Fruit fly (Drosophila melanogaster) whole organism, embryonic: ENCODE measurements around the gene Slimp.
A peak's percentile ranks its signal among the peaks of the same experiment; 100 is the strongest.

Experiments
- Atf-2 ChIP-seq: fragments of 200-800 bp; sonication (Bioruptor generic); optimal IDR thresholded peaks from 2 replicates; lab custom pipeline; 2016; ENCODE audit warnings: missing biosample characterization, missing genetic modification characterization
- B-H2 ChIP-seq: fragments of 200-800 bp; sonication (Bioruptor generic); optimal IDR thresholded peaks from 2 replicates; lab custom pipeline; 2018; ENCODE audit warnings: missing biosample characterization, mild to moderate bottlenecking, missing genetic modification characterization
- CG10147 ChIP-seq: fragments of 200-800 bp; sonication (Bioruptor generic); optimal IDR thresholded peaks from 2 replicates; lab custom pipeline; 2019; ENCODE audit warnings: missing biosample characterization, mild to moderate bottlenecking, missing genetic modification characterization, moderate library complexity
- CG10274 ChIP-seq: fragments of 200-800 bp; sonication (Bioruptor generic); optimal IDR thresholded peaks from 3 replicates; lab custom pipeline; 2017; ENCODE audit warnings: missing biosample characterization, mild to moderate bottlenecking, missing genetic modification characterization
- CG10979 ChIP-seq: fragments of 200-800 bp; sonication (Bioruptor generic); optimal IDR thresholded peaks from 2 replicates; lab custom pipeline; 2018; ENCODE audit warnings: missing biosample characterization, mild to moderate bottlenecking, missing genetic modification characterization, moderate library complexity
- CG12659 ChIP-seq: fragments of 200-800 bp; sonication (Bioruptor generic); optimal IDR thresholded peaks from 3 replicates; lab custom pipeline; 2017; ENCODE audit warnings: mild to moderate bottlenecking, missing biosample characterization, missing genetic modification reagents, missing genetic modification characterization
- CG13624 ChIP-seq: fragments of 200-800 bp; sonication (Bioruptor generic); optimal IDR thresholded peaks from 2 replicates; lab custom pipeline; 2016; ENCODE audit warnings: missing biosample characterization, missing genetic modification characterization
- CG14667 ChIP-seq: fragments of 200-800 bp; sonication (Bioruptor generic); IDR thresholded peaks from 2 replicates; pipeline ENCODE4 v1.3.6; 2022; ENCODE audit warnings: missing biosample characterization, missing genetic modification characterization
- CG14965 ChIP-seq: fragments of 200-800 bp; sonication (Bioruptor generic); optimal IDR thresholded peaks from 2 replicates; lab custom pipeline; 2016; ENCODE audit warnings: missing biosample characterization, missing genetic modification characterization, borderline replicate concordance
- CG15073 ChIP-seq: fragments of 200-800 bp; sonication (Bioruptor generic); optimal IDR thresholded peaks from 2 replicates; lab custom pipeline; 2016; ENCODE audit warnings: missing biosample characterization, missing genetic modification characterization
- CG1602 ChIP-seq: fragments of 200-800 bp; sonication (Bioruptor generic); optimal IDR thresholded peaks from 3 replicates; lab custom pipeline; 2016; ENCODE audit warnings: missing biosample characterization, missing genetic modification characterization
- CG16779 ChIP-seq: fragments of 200-800 bp; sonication (Bioruptor generic); IDR thresholded peaks from 2 replicates; pipeline ENCODE4 v1.3.6; 2022; ENCODE audit warnings: missing biosample characterization, missing genetic modification characterization
- CG2889 ChIP-seq: fragments of 200-800 bp; sonication (Bioruptor generic); IDR thresholded peaks from 3 replicates; pipeline ENCODE4 v1.3.6; 2022; ENCODE audit warnings: missing biosample characterization, missing genetic modification characterization
- CG3726 ChIP-seq: fragments of 200-800 bp; sonication (Bioruptor generic); IDR thresholded peaks from 3 replicates; pipeline ENCODE4, ENCODE4 v1.3.6; 2022; ENCODE audit warnings: missing biosample characterization, missing genetic modification characterization
- CG5180 ChIP-seq: fragments of 200-800 bp; sonication (Bioruptor generic); optimal IDR thresholded peaks from 3 replicates; lab custom pipeline; 2017; ENCODE audit warnings: missing biosample characterization, missing genetic modification characterization, mild to moderate bottlenecking, moderate library complexity, missing genetic modification reagents
- D19B ChIP-seq: fragments of 200-800 bp; sonication (Bioruptor generic); optimal IDR thresholded peaks from 2 replicates; lab custom pipeline; 2017; ENCODE audit warnings: missing biosample characterization, mild to moderate bottlenecking, missing genetic modification characterization
- Dbx ChIP-seq: fragments of 200-800 bp; sonication (Bioruptor generic); IDR thresholded peaks from 3 replicates; pipeline ENCODE4 v1.3.6; 2022; ENCODE audit warnings: missing biosample characterization, missing genetic modification characterization
- Dref ChIP-seq: fragments of 200-800 bp; sonication (Bioruptor generic); IDR thresholded peaks from 2 replicates; pipeline ENCODE4 v1.3.6; 2022; ENCODE audit warnings: missing biosample characterization, missing genetic modification characterization
- ERR ChIP-seq: fragments of 200-800 bp; sonication (Bioruptor generic); optimal IDR thresholded peaks from 2 replicates; lab custom pipeline; 2016; ENCODE audit warnings: missing biosample characterization, missing genetic modification characterization
- HLHmδ ChIP-seq: fragments of 200-800 bp; sonication (Bioruptor generic); optimal IDR thresholded peaks from 2 replicates; lab custom pipeline; 2018; ENCODE audit warnings: missing biosample characterization, mild to moderate bottlenecking, missing genetic modification characterization, moderate library complexity
- Hmr ChIP-seq: fragments of 200-800 bp; sonication (Bioruptor generic); optimal IDR thresholded peaks from 3 replicates; lab custom pipeline; 2017; ENCODE audit warnings: mild to moderate bottlenecking, missing biosample characterization, missing genetic modification reagents, missing genetic modification characterization
- Hr78 ChIP-seq, 2 experiments: fragments of 200-800 bp in 1 of 2; fragments of >200 bp in 1 of 2; sonication (Bioruptor generic) in 1 of 2; optimal IDR thresholded peaks; 2 replicates each; lab custom pipeline; 2017 to 2019; ENCODE audit warnings: missing biosample characterization in 2 of 2, missing genetic modification characterization in 2 of 2, mild to moderate bottlenecking in 1 of 2, moderate library complexity in 1 of 2
- Hsf ChIP-seq: fragments of 200-800 bp; sonication (Bioruptor generic); optimal IDR thresholded peaks from 3 replicates; lab custom pipeline; 2016; ENCODE audit warnings: missing biosample characterization, missing genetic modification characterization
- Med ChIP-seq: fragments of 200-800 bp; sonication (Bioruptor generic); peaks from one replicate; lab custom pipeline; 2016; ENCODE audit warnings: missing biosample characterization, missing genetic modification characterization, mild to moderate bottlenecking, inconsistent platforms, moderate library complexity
- Mes4 ChIP-seq: fragments of 200-800 bp; sonication (Bioruptor generic); optimal IDR thresholded peaks from 2 replicates; lab custom pipeline; 2016; ENCODE audit warnings: missing biosample characterization, missing genetic modification characterization
- Xrp1 ChIP-seq: fragments of 200-800 bp; sonication (Bioruptor generic); IDR thresholded peaks from 2 replicates; pipeline ENCODE4 v1.3.6; 2022; ENCODE audit warnings: missing biosample characterization, missing genetic modification characterization
- aop ChIP-seq: fragments of 200-800 bp; sonication (Bioruptor generic); IDR thresholded peaks from 2 replicates; pipeline ENCODE4 v1.3.6; 2022; ENCODE audit warnings: missing biosample characterization, missing genetic modification characterization
- bab2 ChIP-seq: fragments of 200-800 bp; sonication (Bioruptor generic); optimal IDR thresholded peaks from 2 replicates; lab custom pipeline; 2016; ENCODE audit warnings: missing biosample characterization, missing genetic modification characterization
- bcd ChIP-seq: fragments of 200-800 bp; sonication (Bioruptor generic); optimal IDR thresholded peaks from 2 replicates; lab custom pipeline; 2017; ENCODE audit warnings: missing biosample characterization, mild to moderate bottlenecking, missing genetic modification characterization
- bsh ChIP-seq, 2 experiments: fragments of 200-800 bp; sonication (Bioruptor generic); optimal IDR thresholded peaks; 2 replicates each; lab custom pipeline; 2017 to 2018; ENCODE audit warnings: mild to moderate bottlenecking in 2 of 2, missing biosample characterization in 2 of 2, missing genetic modification characterization in 2 of 2, moderate library complexity in 1 of 2
- cato ChIP-seq: fragments of 200-800 bp; sonication (Bioruptor generic); optimal IDR thresholded peaks from 2 replicates; lab custom pipeline; 2016; ENCODE audit warnings: missing biosample characterization, missing genetic modification characterization, borderline replicate concordance
- croc ChIP-seq: fragments of 200-800 bp; sonication (Bioruptor generic); conservative IDR thresholded peaks from 3 replicates; pipeline ENCODE4 v1.3.6; 2022; ENCODE audit warnings: missing biosample characterization, missing genetic modification characterization
- crol ChIP-seq: fragments of 200-800 bp; sonication (Bioruptor generic); IDR thresholded peaks from 2 replicates; pipeline ENCODE4 v1.3.6; 2022; ENCODE audit warnings: missing biosample characterization, missing genetic modification characterization
- cwo ChIP-seq: fragments of 200-800 bp; sonication (Bioruptor generic); optimal IDR thresholded peaks from 3 replicates; lab custom pipeline; 2017; ENCODE audit warnings: missing biosample characterization, missing genetic modification characterization, mild to moderate bottlenecking, moderate library complexity, missing genetic modification reagents
- dati ChIP-seq: fragments of 200-800 bp; sonication (Bioruptor generic); IDR thresholded peaks from 2 replicates; pipeline ENCODE4 v1.3.6; 2022; ENCODE audit warnings: missing biosample characterization, missing genetic modification characterization
- gro ChIP-seq: fragments of 200-800 bp; sonication (Bioruptor generic); optimal IDR thresholded peaks from 2 replicates; lab custom pipeline; 2016; ENCODE audit warnings: missing biosample characterization, missing genetic modification characterization
- gsb ChIP-seq: fragments of 200-800 bp; sonication (Bioruptor generic); IDR thresholded peaks from 2 replicates; pipeline ENCODE4 v1.3.6; 2022; ENCODE audit warnings: missing biosample characterization, missing genetic modification characterization
- klu ChIP-seq: fragments of 200-800 bp; sonication (Bioruptor generic); IDR thresholded peaks from 2 replicates; pipeline ENCODE4 v1.3.6; 2022; ENCODE audit warnings: missing biosample characterization, missing genetic modification characterization
- knrl ChIP-seq: fragments of 200-800 bp; sonication (Bioruptor generic); IDR thresholded peaks from 3 replicates; pipeline ENCODE4 v1.3.6; 2022; ENCODE audit warnings: missing biosample characterization, missing genetic modification characterization; ENCODE audit not compliant: partially characterized antibody
- maf-S ChIP-seq: fragments of 200-800 bp; sonication (Bioruptor generic); optimal IDR thresholded peaks from 2 replicates; lab custom pipeline; 2016; ENCODE audit warnings: missing biosample characterization, missing genetic modification characterization
- slp2 ChIP-seq: fragments of 200-800 bp; sonication (Bioruptor generic); optimal IDR thresholded peaks from 2 replicates; lab custom pipeline; 2016; ENCODE audit warnings: missing biosample characterization, missing genetic modification characterization
- sob ChIP-seq: fragments of 200-800 bp; sonication (Bioruptor generic); IDR thresholded peaks from 2 replicates; pipeline ENCODE4 v1.3.6; 2022; ENCODE audit warnings: missing biosample characterization, missing genetic modification characterization
- ttk ChIP-seq: fragments of 200-800 bp; sonication (Bioruptor generic); IDR thresholded peaks from 2 replicates; pipeline ENCODE4 v2.1.2; 2022; ENCODE audit warnings: missing biosample characterization, missing genetic modification characterization

Gene Slimp

DNA sequence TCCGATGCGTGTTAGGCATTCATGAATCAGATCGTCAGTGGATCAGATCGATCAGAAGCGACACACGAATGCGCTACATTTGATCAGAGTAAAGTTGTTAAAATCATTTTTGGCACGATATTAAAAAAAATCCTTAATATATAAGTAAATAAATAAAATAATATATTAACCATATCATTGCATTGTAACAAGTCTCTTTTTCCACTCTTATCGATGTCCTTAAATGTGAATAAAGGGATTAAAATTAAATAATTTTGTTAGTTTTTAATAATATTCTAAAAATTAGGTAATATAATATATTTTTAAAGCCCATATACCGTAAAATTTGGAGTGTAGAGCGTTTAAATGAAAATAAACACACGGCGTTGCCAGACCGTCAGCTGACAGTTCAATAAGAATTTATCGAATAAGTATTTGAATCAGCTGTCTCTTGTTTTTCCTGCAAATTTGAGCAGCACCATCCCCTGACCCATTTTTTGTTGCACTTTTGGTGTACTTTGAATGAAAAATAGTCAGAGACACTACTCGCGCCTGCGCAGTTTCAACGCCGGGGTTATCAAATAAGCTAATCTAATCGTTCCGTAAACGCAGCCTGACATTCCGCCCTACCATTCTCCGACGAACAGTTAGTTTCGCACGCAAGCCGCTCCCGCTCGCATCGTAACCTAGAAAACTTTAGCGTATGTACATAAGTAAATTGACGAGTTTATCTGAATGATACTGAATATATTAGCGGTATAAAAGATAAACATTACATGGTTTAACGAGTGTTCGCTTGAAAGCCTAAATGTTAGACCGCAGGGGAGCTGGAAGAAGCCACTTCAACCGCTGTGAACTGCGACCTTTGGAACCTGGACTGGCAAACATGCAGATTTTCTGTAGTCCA lies 3.4 kb upstream of the Slimp start, which contains the start of the genes p38a and CG6178 (continued):
- TF ChIP-seq crol (peak; percentile 57), slp2 (GFP tag; lab: Kevin White, UChicago) (peak; percentile 47), Hr78 (GFP tag; optimal IDR thresholded peaks at IDR 0.05; lab: Kevin White, UChicago) (peak in 1 of 2 experiments; percentile 83), cwo (peak; percentile 96), CG14667 (peak; percentile 96), B-H2 (peak; percentile 96), D19B (peak; percentile 94), Atf-2 (GFP tag; lab: Kevin White, UChicago) (peak; percentile 43), CG13624 (GFP tag; lab: Kevin White, UChicago) (peak; percentile 56), CG10979 (tag; lab: Kevin White, UChicago) (peak; percentile 97), ttk (peak; percentile 95), cato (peak; percentile 84), bcd (peak; percentile 98), HLHmδ (no peak), knrl (GFP tag; lab: Robert Waterston, UW) (no peak), CG12659 (GFP tag; lab: Kevin White, UChicago) (peak; percentile 99), Hsf (GFP tag; lab: Kevin White, UChicago) (peak; percentile 66), CG15073 (GFP tag; lab: Kevin White, UChicago) (peak; percentile 61), CG2889 (peak; percentile 94), croc (GFP tag; lab: Robert Waterston, UW) (peak; percentile 96), CG1602 (peak; percentile 93), CG3726 (GFP tag; lab: Robert Waterston, UW) (peak; percentile 95), Dbx (GFP tag; lab: Robert Waterston, UW) (peak; percentile 96), maf-S (GFP tag; lab: Kevin White, UChicago) (peak; percentile 1), ERR (GFP tag; lab: Kevin White, UChicago) (no peak), Xrp1 (GFP tag; lab: Robert Waterston, UW) (peak; percentile 96), gro (GFP tag; lab: Kevin White, UChicago) (peak; percentile 43), CG16779 (GFP tag; lab: Robert Waterston, UW) (peak; percentile 79), Hmr (GFP tag; lab: Kevin White, UChicago) (peak; percentile 98), Dref (GFP tag; lab: Robert Waterston, UW) (peak; percentile 63), klu (peak; percentile 96), sob (GFP tag; lab: Robert Waterston, UW) (peak; percentile 96)
- TF ChIP-seq, all 482 proteins: peak for 400

DNA sequence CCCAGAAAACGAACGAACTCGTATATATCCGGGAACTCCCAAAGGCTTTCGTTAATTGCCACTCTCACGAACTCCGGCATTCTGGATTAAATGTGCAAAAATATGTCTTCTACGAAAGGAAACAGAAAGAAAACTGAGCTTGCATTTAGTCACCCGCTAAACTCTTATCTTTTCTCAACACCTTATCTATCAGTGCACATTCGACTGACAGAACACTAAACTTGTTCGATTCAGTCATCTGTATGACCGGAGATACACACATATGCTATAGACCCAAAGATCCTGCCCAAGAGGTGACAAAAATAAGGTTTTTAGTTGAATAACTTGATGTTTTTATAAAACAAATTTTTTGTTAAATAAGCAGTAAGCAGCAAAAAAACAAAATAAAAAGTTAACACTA lies 1.3 kb upstream of the Slimp start, which contains the start of gene p38c:
p38c (minus strand) TSS at position 101 of the 400 bp plus-strand sequence.
- TF ChIP-seq gsb (GFP tag; lab: Robert Waterston, UW) (no peak), dati (no peak), bab2 (no peak), CG5180 (GFP tag; lab: Kevin White, UChicago) (peak; percentile 71), Mes4 (no peak)

DNA sequence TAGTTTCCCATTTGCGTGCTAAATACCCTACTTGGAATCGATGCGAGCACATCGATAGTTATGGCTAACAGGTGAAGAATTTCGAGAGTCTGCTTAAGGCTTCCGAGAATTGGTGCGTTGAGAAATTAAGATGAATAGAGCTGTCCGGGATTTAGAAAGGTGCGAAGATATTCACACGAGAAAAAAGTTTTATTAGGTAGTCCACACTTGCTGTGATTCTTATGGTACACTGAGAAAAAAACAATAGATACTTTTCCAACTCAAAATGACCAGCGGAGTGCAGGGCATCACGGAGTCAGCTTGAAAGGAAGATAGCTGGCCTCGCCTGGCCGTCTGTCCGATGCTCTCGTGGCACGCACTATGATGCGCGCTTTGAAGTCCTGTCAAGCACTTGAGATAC lies 4.2 kb downstream of the Slimp start:
- TF ChIP-seq bsh (GFP tag; optimal IDR thresholded peaks at IDR 0.05; lab: Kevin White, UChicago): peak in 1 of 2 experiments; percentile 86
- TF ChIP-seq CG14667: no peak
- no peak for TF ChIP-seq CG10147 (GFP tag; lab: Kevin White, UChicago)
- TF ChIP-seq CG14965 (GFP tag; lab: Kevin White, UChicago): no peak
- TF ChIP-seq aop (GFP tag; lab: Robert Waterston, UW): no peak
- TF ChIP-seq cwo: no peak
- peak; percentile 58 for TF ChIP-seq CG10274 (GFP tag; lab: Kevin White, UChicago)
- TF ChIP-seq Med (GFP tag; lab: Kevin White, UChicago): peak; percentile 7
